Fruit fly (Drosophila melanogaster) whole organism, embryonic: ENCODE data around the gene holn1.

ENCODE experiments used
- ATbp ChIP-seq: fragments of 200-800 bp; sonication (Bioruptor generic); optimal IDR thresholded peaks from 2 replicates; lab custom pipeline; 2017; ENCODE audit warnings: missing biosample characterization, mild to moderate bottlenecking, missing genetic modification characterization, missing genetic modification reagents
- CG10321 ChIP-seq: fragments of 200-800 bp; sonication (Bioruptor generic); IDR thresholded peaks from 2 replicates; pipeline ENCODE4 v1.3.6; 2022; ENCODE audit warnings: missing biosample characterization, missing genetic modification characterization
- CG10959 ChIP-seq: fragments of 200-800 bp; sonication (Bioruptor generic); IDR thresholded peaks from 2 replicates; pipeline ENCODE4 v1.3.6; 2022; ENCODE audit warnings: missing biosample characterization, missing genetic modification characterization
- CG11247 ChIP-seq: fragments of 200-800 bp; sonication (Bioruptor generic); IDR thresholded peaks from 2 replicates; pipeline ENCODE4 v1.3.6; 2022; ENCODE audit warnings: missing biosample characterization, missing genetic modification characterization
- CG11456 ChIP-seq: fragments of 200-800 bp; sonication (Bioruptor generic); IDR thresholded peaks from 3 replicates; pipeline ENCODE4 v1.3.6; 2022; ENCODE audit warnings: missing biosample characterization, missing genetic modification characterization
- CG11696 ChIP-seq: fragments of 200-800 bp; sonication (Bioruptor generic); IDR thresholded peaks from 2 replicates; pipeline ENCODE4 v1.3.6; 2022; ENCODE audit warnings: missing biosample characterization, missing genetic modification characterization
- CG11723 ChIP-seq: fragments of 200-800 bp; sonication (Bioruptor generic); optimal IDR thresholded peaks from 2 replicates; lab custom pipeline; 2017; ENCODE audit warnings: missing biosample characterization, mild to moderate bottlenecking, missing genetic modification characterization
- CG12219 ChIP-seq: fragments of 200-800 bp; sonication (Bioruptor generic); optimal IDR thresholded peaks from 3 replicates; lab custom pipeline; 2018; ENCODE audit warnings: missing biosample characterization, mild to moderate bottlenecking, missing genetic modification characterization
- CG14441 ChIP-seq: fragments of 200-800 bp; sonication (Bioruptor generic); IDR thresholded peaks from 2 replicates; pipeline ENCODE4 v1.3.6; 2022; ENCODE audit warnings: missing biosample characterization, missing genetic modification characterization
- CG14710 ChIP-seq: fragments of 200-800 bp; sonication (Bioruptor generic); optimal IDR thresholded peaks from 3 replicates; lab custom pipeline; 2019; ENCODE audit warnings: missing biosample characterization, mild to moderate bottlenecking, missing genetic modification characterization, moderate library complexity
- CG1602 ChIP-seq: fragments of 200-800 bp; sonication (Bioruptor generic); optimal IDR thresholded peaks from 3 replicates; lab custom pipeline; 2016; ENCODE audit warnings: missing biosample characterization, missing genetic modification characterization
- CG2120 ChIP-seq: fragments of 200-800 bp; sonication (Bioruptor generic); optimal IDR thresholded peaks from 3 replicates; lab custom pipeline; 2016; ENCODE audit warnings: missing biosample characterization, missing genetic modification characterization
- CG2678 ChIP-seq: fragments of 200-800 bp; sonication (Bioruptor generic); optimal IDR thresholded peaks from 3 replicates; lab custom pipeline; 2019; ENCODE audit warnings: missing biosample characterization, mild to moderate bottlenecking, missing genetic modification characterization, moderate library complexity
- CG5245 ChIP-seq: fragments of 200-800 bp; sonication (Bioruptor generic); optimal IDR thresholded peaks from 3 replicates; lab custom pipeline; 2016; ENCODE audit warnings: missing biosample characterization, missing genetic modification characterization
- CG5953 ChIP-seq: fragments of 200-800 bp; sonication (Bioruptor generic); IDR thresholded peaks from 2 replicates; pipeline ENCODE4 v1.3.6; 2022; ENCODE audit warnings: missing biosample characterization, missing genetic modification characterization
- CG6175 ChIP-seq: fragments of 200-800 bp; sonication (Bioruptor generic); IDR thresholded peaks from 3 replicates; pipeline ENCODE4 v1.3.6; 2022; ENCODE audit warnings: missing biosample characterization, missing genetic modification characterization
- CG7372 ChIP-seq: fragments of 200-800 bp; sonication (Bioruptor generic); IDR thresholded peaks from 2 replicates; pipeline ENCODE4 v1.3.6; 2022; ENCODE audit warnings: missing biosample characterization, missing genetic modification characterization
- CG7987 ChIP-seq: fragments of 200-800 bp; sonication (Bioruptor generic); optimal IDR thresholded peaks from 2 replicates; lab custom pipeline; 2018; ENCODE audit warnings: missing biosample characterization, mild to moderate bottlenecking, missing genetic modification characterization, moderate library complexity
- CG8281 ChIP-seq: fragments of 200-800 bp; sonication (Bioruptor generic); optimal IDR thresholded peaks from 2 replicates; lab custom pipeline; 2018; ENCODE audit warnings: missing biosample characterization, mild to moderate bottlenecking, missing genetic modification characterization, moderate library complexity
- CG9727 ChIP-seq: fragments of 200-800 bp; sonication (Bioruptor generic); optimal IDR thresholded peaks from 3 replicates; lab custom pipeline; 2017; ENCODE audit warnings: missing biosample characterization, mild to moderate bottlenecking, missing genetic modification characterization
- CrebB ChIP-seq: fragments of 200-800 bp; sonication (Bioruptor generic); optimal IDR thresholded peaks from 3 replicates; lab custom pipeline; 2018; ENCODE audit warnings: missing biosample characterization, mild to moderate bottlenecking, missing genetic modification characterization
- D ChIP-seq, 2 experiments: fragments of 200-800 bp in 1 of 2; fragments of >200 bp in 1 of 2; sonication (Bioruptor generic) in 1 of 2; optimal IDR thresholded peaks; 2 replicates in 1 of 2; 3 replicates in 1 of 2; lab custom pipeline; 2017; ENCODE audit warnings: mild to moderate bottlenecking in 1 of 2, missing biosample characterization in 1 of 2, missing genetic modification characterization in 1 of 2, missing genetic modification reagents in 1 of 2
- Eip74EF ChIP-seq, 2 experiments: fragments of 200-800 bp in 1 of 2; fragments of >200 bp in 1 of 2; sonication (Bioruptor generic) in 1 of 2; optimal IDR thresholded peaks; 2 replicates each; lab custom pipeline; 2017 to 2019; ENCODE audit warnings: missing biosample characterization in 2 of 2, missing genetic modification characterization in 2 of 2, mild to moderate bottlenecking in 1 of 2, moderate library complexity in 1 of 2
- Fer1 ChIP-seq: fragments of 200-800 bp; sonication (Bioruptor generic); optimal IDR thresholded peaks from 2 replicates; lab custom pipeline; 2017; ENCODE audit warnings: missing biosample characterization, mild to moderate bottlenecking, missing genetic modification characterization
- Fer3 ChIP-seq: fragments of 200-800 bp; sonication (Bioruptor generic); optimal IDR thresholded peaks from 2 replicates; lab custom pipeline; 2018; ENCODE audit warnings: missing biosample characterization, mild to moderate bottlenecking, missing genetic modification characterization, moderate library complexity
- HLH54F ChIP-seq: fragments of 200-800 bp; sonication (Bioruptor generic); optimal IDR thresholded peaks from 3 replicates; lab custom pipeline; 2016; ENCODE audit warnings: missing biosample characterization, missing genetic modification characterization
- Scr ChIP-seq: fragments of 200-800 bp; sonication (Bioruptor generic); IDR thresholded peaks from 2 replicates; pipeline ENCODE4 v1.3.6; 2022; ENCODE audit warnings: missing biosample characterization, missing genetic modification characterization; ENCODE audit not compliant: partially characterized antibody
- ac ChIP-seq: fragments of 200-800 bp; sonication (Bioruptor generic); optimal IDR thresholded peaks from 3 replicates; lab custom pipeline; 2017; ENCODE audit warnings: missing biosample characterization, mild to moderate bottlenecking, missing genetic modification characterization
- al ChIP-seq: fragments of 200-800 bp; sonication (Bioruptor generic); IDR thresholded peaks from 2 replicates; pipeline ENCODE4 v1.3.6; 2022; ENCODE audit warnings: missing biosample characterization, missing genetic modification characterization
- ap ChIP-seq: fragments of 200-800 bp; sonication (Bioruptor generic); IDR thresholded peaks from 2 replicates; pipeline ENCODE4 v1.3.6; 2022; ENCODE audit warnings: missing biosample characterization, missing genetic modification characterization
- ara ChIP-seq: fragments of 200-800 bp; sonication (Bioruptor generic); IDR thresholded peaks from 2 replicates; pipeline ENCODE4 v1.3.6; 2022; ENCODE audit warnings: missing biosample characterization, missing genetic modification characterization
- chinmo ChIP-seq: fragments of 200-800 bp; sonication (Bioruptor generic); IDR thresholded peaks from 4 replicates; pipeline ENCODE4 v1.3.6; 2022; ENCODE audit warnings: missing biosample characterization, missing genetic modification characterization; ENCODE audit not compliant: partially characterized antibody
- croc ChIP-seq: fragments of 200-800 bp; sonication (Bioruptor generic); conservative IDR thresholded peaks from 3 replicates; pipeline ENCODE4 v1.3.6; 2022; ENCODE audit warnings: missing biosample characterization, missing genetic modification characterization
- dimm ChIP-seq: fragments of 200-800 bp; sonication (Bioruptor generic); IDR thresholded peaks from 2 replicates; pipeline ENCODE4 v1.3.6; 2022; ENCODE audit warnings: missing biosample characterization, missing genetic modification characterization
- emc ChIP-seq: fragments of 200-800 bp; sonication (Bioruptor generic); optimal IDR thresholded peaks from 2 replicates; lab custom pipeline; 2016; ENCODE audit warnings: missing biosample characterization, missing genetic modification characterization
- en ChIP-seq: fragments of 200-800 bp; sonication (Bioruptor generic); optimal IDR thresholded peaks from 2 replicates; lab custom pipeline; 2016; ENCODE audit warnings: missing biosample characterization, missing genetic modification characterization
- ind ChIP-seq: fragments of 200-800 bp; sonication (Bioruptor generic); optimal IDR thresholded peaks from 3 replicates; lab custom pipeline; 2016; ENCODE audit warnings: missing biosample characterization, missing genetic modification characterization
- jigr1 ChIP-seq: fragments of 200-800 bp; sonication (Bioruptor generic); IDR thresholded peaks from 3 replicates; pipeline ENCODE4 v1.3.6; 2022; ENCODE audit warnings: missing biosample characterization, missing genetic modification characterization
- lab ChIP-seq: fragments of 200-800 bp; sonication (Bioruptor generic); optimal IDR thresholded peaks from 3 replicates; lab custom pipeline; 2017; ENCODE audit warnings: missing biosample characterization, missing genetic modification characterization, mild to moderate bottlenecking, moderate library complexity, missing genetic modification reagents
- lola ChIP-seq, 3 experiments: fragments of >200 bp in 2 of 3; fragments of 200-800 bp in 1 of 3; sonication (Bioruptor generic) in 1 of 3; optimal IDR thresholded peaks; 2 replicates each; lab custom pipeline; 2017 to 2019; ENCODE audit warnings: missing biosample characterization in 3 of 3, missing genetic modification characterization in 3 of 3, mild to moderate bottlenecking in 1 of 3, moderate library complexity in 1 of 3
- lov ChIP-seq, 2 experiments: fragments of 200-800 bp in 1 of 2; fragments of >200 bp in 1 of 2; sonication (Bioruptor generic) in 1 of 2; IDR thresholded peaks in 1 of 2; optimal IDR thresholded peaks in 1 of 2; 2 replicates in 1 of 2; 3 replicates in 1 of 2; pipeline versions ENCODE4 v1.3.6 to Lab custom; 2017 to 2022; ENCODE audit warnings: missing biosample characterization in 1 of 2, missing genetic modification characterization in 1 of 2
- ranshi ChIP-seq: fragments of 200-800 bp; sonication (Bioruptor generic); IDR thresholded peaks from 2 replicates; pipeline ENCODE4 v1.3.6; 2022; ENCODE audit warnings: missing biosample characterization, missing genetic modification characterization
- row ChIP-seq: fragments of 200-800 bp; sonication (Bioruptor generic); IDR thresholded peaks from 3 replicates; pipeline ENCODE4 v1.3.6; 2022; ENCODE audit warnings: missing biosample characterization, missing genetic modification characterization
- salm ChIP-seq: fragments of 200-800 bp; sonication (Bioruptor generic); optimal IDR thresholded peaks from 2 replicates; lab custom pipeline; 2018; ENCODE audit warnings: missing biosample characterization, mild to moderate bottlenecking, missing genetic modification characterization
- slp2 ChIP-seq: fragments of 200-800 bp; sonication (Bioruptor generic); optimal IDR thresholded peaks from 2 replicates; lab custom pipeline; 2016; ENCODE audit warnings: missing biosample characterization, missing genetic modification characterization
- sug ChIP-seq: fragments of 200-800 bp; optimal IDR thresholded peaks from 2 replicates; lab custom pipeline; 2019; ENCODE audit warnings: missing biosample characterization, mild to moderate bottlenecking, missing genetic modification characterization, moderate library complexity
- unpg ChIP-seq: fragments of 200-800 bp; sonication (Bioruptor generic); optimal IDR thresholded peaks from 3 replicates; lab custom pipeline; 2018; ENCODE audit warnings: missing biosample characterization, mild to moderate bottlenecking, missing genetic modification characterization, moderate library complexity
- wek ChIP-seq: fragments of 200-800 bp; sonication (Bioruptor generic); optimal IDR thresholded peaks from 3 replicates; lab custom pipeline; 2018; ENCODE audit warnings: missing biosample characterization, mild to moderate bottlenecking, missing genetic modification characterization, moderate library complexity
- zfh2 ChIP-seq: fragments of 200-800 bp; sonication (Bioruptor generic); optimal IDR thresholded peaks from 2 replicates; lab custom pipeline; 2016; ENCODE audit warnings: missing biosample characterization, missing genetic modification characterization

The holn1 gene

DNA sequence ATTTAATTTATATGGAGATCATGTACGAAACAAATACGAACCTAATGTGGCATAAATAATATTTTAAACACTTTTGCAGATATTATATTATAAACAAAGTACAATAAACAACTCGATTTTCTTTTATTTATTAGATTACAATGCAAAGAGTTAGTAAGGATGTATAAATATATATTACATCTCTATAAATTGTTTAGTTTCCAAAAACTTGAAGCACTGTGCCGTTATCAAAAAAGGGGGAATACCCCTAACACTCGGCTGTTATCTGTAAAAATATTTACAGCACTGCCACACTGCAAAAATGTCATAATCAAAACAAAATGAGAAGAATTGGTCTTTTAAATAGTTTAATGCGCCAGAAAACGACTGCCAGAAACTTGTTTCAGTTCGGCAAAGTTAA lies 7.3 kb upstream of the holn1 start, which contains the start of gene CG5188 (continued):
- TF ChIP-seq CG5245 (GFP tag; lab: Kevin White, UChicago) (peak; percentile 7), zfh2 (GFP tag; lab: Kevin White, UChicago) (no peak), chinmo (0 out of 4 replicates have a peak, but pooled peaks have one; percentile 20), CG7987 (GFP tag; lab: Kevin White, UChicago) (no peak), slp2 (no peak), sug (tag; lab: Kevin White, UChicago) (peak; percentile 35), unpg (peak; percentile 54), lab (no peak), CG14441 (GFP tag; lab: Robert Waterston, UW) (no peak), ranshi (GFP tag; lab: Robert Waterston, UW) (peak; percentile 59; the same call in 1 of the 2 replicates), ATbp (GFP tag; lab: Kevin White, UChicago) (no peak), CG12219 (GFP tag; lab: Kevin White, UChicago) (no peak), en (no peak), lola (GFP tag; optimal IDR thresholded peaks at IDR 0.05; lab: Kevin White, UChicago) (peak in 1 of 3 experiments; percentile 37), CG14710 (tag; lab: Kevin White, UChicago) (peak; percentile 42), ind (peak; percentile 33), CG9727 (GFP tag; lab: Kevin White, UChicago) (peak; percentile 16), wek (GFP tag; lab: Kevin White, UChicago) (peak; percentile 98), CG11247 (GFP tag; lab: Robert Waterston, UW) (no peak), CG6175 (no peak), CG11456 (GFP tag; lab: Robert Waterston, UW) (no peak), CG8281 (no peak), CG5953 (GFP tag; lab: Robert Waterston, UW) (peak; percentile 54; the same call in 1 of the 2 replicates), CrebB (tag; lab: Kevin White, UChicago) (no peak), ap (no peak), lov (optimal IDR thresholded peaks at IDR 0.05; lab: Kevin White, UChicago) (no peak), lov (GFP tag; IDR thresholded peaks at IDR 0.05; lab: Robert Waterston, UW) (no peak), Fer1 (GFP tag; lab: Kevin White, UChicago) (peak; percentile 48), Eip74EF (GFP tag; optimal IDR thresholded peaks at IDR 0.05; lab: Kevin White, UChicago) (peak in 1 of 2 experiments; percentile 29), CG10321 (GFP tag; lab: Robert Waterston, UW) (no peak), Fer3 (peak; percentile 53), row (GFP tag; lab: Robert Waterston, UW) (peak; percentile 82), salm (tag; lab: Kevin White, UChicago) (peak; percentile 7), CG2120 (peak; percentile 56), emc (GFP tag; lab: Kevin White, UChicago) (no peak), CG11696 (peak; percentile 64; the same call in 1 of the 2 replicates), al (GFP tag; lab: Robert Waterston, UW) (0 out of 2 replicates have a peak, but pooled peaks have one; percentile 31), CG7372 (GFP tag; lab: Robert Waterston, UW) (no peak), Scr (GFP tag; lab: Robert Waterston, UW) (peak; percentile 47; the same call in 1 of the 2 replicates), CG2678 (tag; lab: Kevin White, UChicago) (peak; percentile 67), D (optimal IDR thresholded peaks at IDR 0.05; lab: Kevin White, UChicago) (no peak), D (GFP tag; optimal IDR thresholded peaks at IDR 0.05; lab: Kevin White, UChicago) (no peak), jigr1 (GFP tag; lab: Robert Waterston, UW) (no peak), ara (no peak), CG11723 (GFP tag; lab: Kevin White, UChicago) (no peak), CG10959 (GFP tag; lab: Robert Waterston, UW) (no peak), ac (GFP tag; lab: Kevin White, UChicago) (no peak), croc (no peak), HLH54F (GFP tag; lab: Kevin White, UChicago) (no peak), CG1602 (peak; percentile 45), dimm (GFP tag; lab: Robert Waterston, UW) (no peak)
